Fruit fly (Drosophila melanogaster): ENCODE data around the gene Taf9.

Gene Taf9

DNA sequence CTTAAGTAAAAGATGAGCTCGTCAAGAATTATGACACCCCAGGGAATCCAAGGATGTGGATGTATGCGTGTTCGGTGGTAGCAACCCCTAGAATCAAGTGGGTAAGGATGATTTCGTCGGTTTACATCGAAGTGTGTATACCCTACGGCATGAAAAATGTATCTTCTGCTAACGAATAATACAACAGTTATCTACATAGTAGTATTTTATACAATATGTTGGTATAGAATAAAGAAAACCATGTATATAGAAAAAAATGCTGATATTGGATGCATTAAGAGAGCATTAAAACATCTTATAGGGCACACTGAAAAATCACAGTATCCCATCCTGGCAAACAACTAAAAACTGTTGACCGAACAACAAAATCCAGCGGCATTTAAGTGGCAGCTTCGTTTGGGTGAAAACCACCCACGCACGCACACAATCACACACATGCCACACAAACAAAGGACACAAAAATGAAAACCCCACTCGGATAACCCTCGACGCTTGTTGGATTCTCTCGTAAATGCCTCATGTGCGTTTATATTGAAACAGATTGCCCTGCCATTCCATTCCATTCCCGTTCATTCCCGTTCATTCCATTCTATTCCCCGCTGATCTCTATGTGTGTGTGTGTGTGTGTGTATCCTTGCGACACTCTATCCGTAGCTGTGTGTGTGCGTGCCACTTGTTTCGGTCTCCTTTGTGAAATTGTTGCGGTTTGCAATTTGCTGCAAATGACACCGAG is 42.7 kb upstream of the Taf9 start (continued):
- peak; percentile 20 for TF ChIP-seq CG15269 (tag; optimal IDR thresholded peaks at IDR 0.05)
- TF ChIP-seq CG3847 (GFP tag; IDR thresholded peaks at IDR 0.05), result no peak
- TF ChIP-seq Mrtf (GFP tag; IDR thresholded peaks at IDR 0.05), result no peak
- no peak for TF ChIP-seq CG8359 (GFP tag; optimal IDR thresholded peaks at IDR 0.05; ENCODE audit: borderline replicate concordance)
- no peak for TF ChIP-seq ro (GFP tag; IDR thresholded peaks at IDR 0.05)
- no peak for TF ChIP-seq usp (GFP tag; optimal IDR thresholded peaks at IDR 0.05)
- no peak for TF ChIP-seq CG12236 (GFP tag; optimal IDR thresholded peaks at IDR 0.05)
- TF ChIP-seq mld (GFP tag; IDR thresholded peaks at IDR 0.05; ENCODE audit: partially characterized antibody), result no peak
- peak in 1 of 2 experiments; percentile 39 for TF ChIP-seq chif (GFP tag; optimal IDR thresholded peaks at IDR 0.05)
- no peak for TF ChIP-seq CG12299 (tag; optimal IDR thresholded peaks at IDR 0.05)
- peak; percentile 24 for TF ChIP-seq Ssrp (tag; optimal IDR thresholded peaks at IDR 0.05)
- no peak for TF ChIP-seq Side (GFP tag; optimal IDR thresholded peaks at IDR 0.05)
- TF ChIP-seq Ets97D (GFP tag; optimal IDR thresholded peaks at IDR 0.05), result no peak
- TF ChIP-seq CG34422 (GFP tag; IDR thresholded peaks at IDR 0.05), result no peak
- no peak for TF ChIP-seq CG31224 (GFP tag; IDR thresholded peaks at IDR 0.05)
- TF ChIP-seq CG8924 (tag; optimal IDR thresholded peaks at IDR 0.05), result peak; percentile 47
- TF ChIP-seq CG17912 (GFP tag; optimal IDR thresholded peaks at IDR 0.05), result no peak
- 0 out of 3 replicates have a peak, but pooled peaks have one; percentile 7 for TF ChIP-seq zfh1 (GFP tag; IDR thresholded peaks at IDR 0.05)
- TF ChIP-seq C15 (GFP tag; IDR thresholded peaks at IDR 0.05), result no peak
- no peak for TF ChIP-seq Sin3A (optimal IDR thresholded peaks at IDR 0.05)
- no peak for TF ChIP-seq CG34224 (GFP tag; IDR thresholded peaks at IDR 0.05; ENCODE audit: partially characterized antibody)
- no peak for TF ChIP-seq NFAT (GFP tag; IDR thresholded peaks at IDR 0.05)
- no peak for TF ChIP-seq fd64A (GFP tag; optimal IDR thresholded peaks at IDR 0.05)
- peak in 1 of 2 experiments; percentile 39 for TF ChIP-seq Hr51 (GFP tag; optimal IDR thresholded peaks at IDR 0.05)
- no peak for TF ChIP-seq NC2α (GFP tag; optimal IDR thresholded peaks at IDR 0.05)
- no peak for TF ChIP-seq bab2 (GFP tag; optimal IDR thresholded peaks at IDR 0.05)
- TF ChIP-seq CG3726 (GFP tag; IDR thresholded peaks at IDR 0.05), result no peak
- peak; percentile 64 for TF ChIP-seq CG2712 (tag; optimal IDR thresholded peaks at IDR 0.05)
- no peak for TF ChIP-seq Hr39 (optimal IDR thresholded peaks at IDR 0.05)
- TF ChIP-seq bowl (GFP tag; IDR thresholded peaks at IDR 0.05), result no peak
- no peak for TF ChIP-seq p53 (GFP tag; optimal IDR thresholded peaks at IDR 0.05)
- no peak for TF ChIP-seq Ets65A (GFP tag)
- TF ChIP-seq nmo (GFP tag; optimal IDR thresholded peaks at IDR 0.05), result peak; percentile 60
- no peak for TF ChIP-seq CG4282 (GFP tag; optimal IDR thresholded peaks at IDR 0.05)
- TF ChIP-seq cas (GFP tag; IDR thresholded peaks at IDR 0.05), result no peak
- TF ChIP-seq fu2 (GFP tag; optimal IDR thresholded peaks at IDR 0.05), result no peak
- TF ChIP-seq kay (GFP tag; optimal IDR thresholded peaks at IDR 0.05), result no peak
- no peak for TF ChIP-seq CG17186 (GFP tag; optimal IDR thresholded peaks at IDR 0.05)

DNA sequence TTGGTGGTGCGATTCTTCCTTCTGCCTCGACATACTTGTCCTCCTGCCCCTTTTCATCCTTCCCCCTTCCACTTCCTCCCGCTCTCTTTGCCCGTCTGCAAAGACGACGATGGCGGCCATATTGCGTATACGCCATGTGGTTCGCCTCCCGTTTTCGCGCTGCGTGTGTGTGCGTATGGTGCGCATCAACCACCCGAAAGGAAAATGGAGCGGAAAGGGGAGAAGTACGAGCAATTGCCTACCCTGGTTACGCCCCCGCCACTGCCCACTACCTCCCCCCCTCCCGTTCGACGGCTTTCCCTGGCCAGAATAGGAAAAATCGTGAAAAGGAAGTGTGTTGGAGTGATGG is 42.2 kb upstream of the Taf9 start:
- TF ChIP-seq cg (GFP tag; optimal IDR thresholded peaks at IDR 0.05), result peak; percentile 33
- TF ChIP-seq abd-A (tag; optimal IDR thresholded peaks at IDR 0.05), result peak; percentile 67
- peak; percentile 54 for TF ChIP-seq Med (GFP tag)
- TF ChIP-seq Adf1 (GFP tag; IDR thresholded peaks at IDR 0.05), result peak; percentile 38; the same call in 1 of the 2 replicates
- TF ChIP-seq CG5180 (GFP tag; optimal IDR thresholded peaks at IDR 0.05), result no peak
- peak; percentile 56 for TF ChIP-seq ewg (GFP tag; optimal IDR thresholded peaks at IDR 0.05)
- peak; percentile 10; the same call in 1 of the 2 replicates for TF ChIP-seq Bgb (GFP tag; IDR thresholded peaks at IDR 0.05; ENCODE audit: partially characterized antibody)
- TF ChIP-seq CG7372 (GFP tag; IDR thresholded peaks at IDR 0.05), result peak; percentile 79
- peak; percentile 76 for TF ChIP-seq Nf-YC (tag; optimal IDR thresholded peaks at IDR 0.05)
- peak; percentile 87 for TF ChIP-seq crol (GFP tag; IDR thresholded peaks at IDR 0.05)
- TF ChIP-seq Nf-YB (GFP tag; optimal IDR thresholded peaks at IDR 0.05), result peak; percentile 55
- TF ChIP-seq CG10565 (GFP tag; optimal IDR thresholded peaks at IDR 0.05), result no peak
- TF ChIP-seq tio (GFP tag; optimal IDR thresholded peaks at IDR 0.05), result no peak
- TF ChIP-seq Deaf1 (tag; optimal IDR thresholded peaks at IDR 0.05), result peak; percentile 18

Measured in whole organism, embryonic.